Fruit fly (Drosophila melanogaster) whole organism, embryonic: ENCODE data around the gene CG4597.

ENCODE experiments used
- Atf-2 ChIP-seq: fragments of 200-800 bp; sonication (Bioruptor generic); optimal IDR thresholded peaks from 2 replicates; lab custom pipeline; 2016; ENCODE audit warnings: missing biosample characterization, missing genetic modification characterization
- BEAF-32 ChIP-seq: fragments of 200-800 bp; sonication (Bioruptor generic); optimal IDR thresholded peaks from 3 replicates; lab custom pipeline; 2017; ENCODE audit warnings: missing biosample characterization, missing genetic modification characterization, mild to moderate bottlenecking, moderate library complexity, missing genetic modification reagents
- Bgb ChIP-seq: fragments of 200-800 bp; sonication (Bioruptor generic); IDR thresholded peaks from 2 replicates; pipeline ENCODE4 v1.3.6; 2022; ENCODE audit warnings: missing biosample characterization, missing genetic modification characterization; ENCODE audit not compliant: partially characterized antibody
- CG11504 ChIP-seq: fragments of 200-800 bp; sonication (Bioruptor generic); optimal IDR thresholded peaks from 3 replicates; lab custom pipeline; 2019; ENCODE audit warnings: missing biosample characterization, mild to moderate bottlenecking, missing genetic modification characterization, moderate library complexity
- CG12769 ChIP-seq: fragments of 200-800 bp; sonication (Bioruptor generic); optimal IDR thresholded peaks from 2 replicates; lab custom pipeline; 2019; ENCODE audit warnings: missing biosample characterization, mild to moderate bottlenecking, missing genetic modification characterization, moderate library complexity
- CG1647 ChIP-seq: fragments of 200-800 bp; sonication (Bioruptor generic); optimal IDR thresholded peaks from 3 replicates; lab custom pipeline; 2016; ENCODE audit warnings: missing biosample characterization, missing genetic modification characterization
- CG17186 ChIP-seq: fragments of 200-800 bp; sonication (Bioruptor generic); optimal IDR thresholded peaks from 3 replicates; lab custom pipeline; 2017; ENCODE audit warnings: missing biosample characterization, missing genetic modification reagents, missing genetic modification characterization
- CG2116 ChIP-seq: fragments of 200-800 bp; sonication (Bioruptor generic); optimal IDR thresholded peaks from 3 replicates; lab custom pipeline; 2018; ENCODE audit warnings: missing biosample characterization, mild to moderate bottlenecking, missing genetic modification characterization
- CG3065 ChIP-seq: fragments of 200-800 bp; sonication (Bioruptor generic); optimal IDR thresholded peaks from 2 replicates; lab custom pipeline; 2016; ENCODE audit warnings: missing biosample characterization, missing genetic modification characterization
- CG34224 ChIP-seq: fragments of 200-800 bp; sonication (Bioruptor generic); IDR thresholded peaks from 3 replicates; pipeline ENCODE4 v1.3.6; 2022; ENCODE audit warnings: missing biosample characterization, missing genetic modification characterization; ENCODE audit not compliant: partially characterized antibody
- CG4360 ChIP-seq: fragments of 200-800 bp; sonication (Bioruptor generic); IDR thresholded peaks from 2 replicates; pipeline ENCODE4 v1.3.6; 2022; ENCODE audit warnings: missing biosample characterization, missing genetic modification characterization
- CG4820 ChIP-seq: fragments of 200-800 bp; sonication (Bioruptor generic); optimal IDR thresholded peaks from 3 replicates; lab custom pipeline; 2016; ENCODE audit warnings: missing biosample characterization, missing genetic modification characterization
- CG5180 ChIP-seq: fragments of 200-800 bp; sonication (Bioruptor generic); optimal IDR thresholded peaks from 3 replicates; lab custom pipeline; 2017; ENCODE audit warnings: missing biosample characterization, missing genetic modification characterization, mild to moderate bottlenecking, moderate library complexity, missing genetic modification reagents
- CG6175 ChIP-seq: fragments of 200-800 bp; sonication (Bioruptor generic); IDR thresholded peaks from 3 replicates; pipeline ENCODE4 v1.3.6; 2022; ENCODE audit warnings: missing biosample characterization, missing genetic modification characterization
- CG6689 ChIP-seq: fragments of 200-800 bp; sonication (Bioruptor generic); IDR thresholded peaks from 2 replicates; pipeline ENCODE4 v1.3.6; 2022; ENCODE audit warnings: missing biosample characterization, missing genetic modification characterization
- CG8478 ChIP-seq: fragments of >200 bp; optimal IDR thresholded peaks from 2 replicates; lab custom pipeline; 2018
- CG8944 ChIP-seq: fragments of 200-800 bp; sonication (Bioruptor generic); optimal IDR thresholded peaks from 3 replicates; lab custom pipeline; 2016; ENCODE audit warnings: missing biosample characterization, missing genetic modification characterization
- D ChIP-seq, 2 experiments: fragments of 200-800 bp in 1 of 2; fragments of >200 bp in 1 of 2; sonication (Bioruptor generic) in 1 of 2; optimal IDR thresholded peaks; 2 replicates in 1 of 2; 3 replicates in 1 of 2; lab custom pipeline; 2017; ENCODE audit warnings: mild to moderate bottlenecking in 1 of 2, missing biosample characterization in 1 of 2, missing genetic modification characterization in 1 of 2, missing genetic modification reagents in 1 of 2
- Drgx ChIP-seq: fragments of 200-800 bp; sonication (Bioruptor generic); IDR thresholded peaks from 2 replicates; pipeline ENCODE4 v1.3.6; 2022; ENCODE audit warnings: missing biosample characterization, missing genetic modification characterization
- H2.0 ChIP-seq: fragments of 200-800 bp; sonication (Bioruptor generic); IDR thresholded peaks from 2 replicates; pipeline ENCODE4 v1.3.6; 2022; ENCODE audit warnings: missing biosample characterization, missing genetic modification characterization
- Opbp ChIP-seq: fragments of 200-800 bp; sonication (Bioruptor generic); IDR thresholded peaks from 3 replicates; pipeline ENCODE4 v1.3.6; 2022; ENCODE audit warnings: missing biosample characterization, missing genetic modification characterization; ENCODE audit not compliant: partially characterized antibody
- Pdp1 ChIP-seq, 2 experiments: fragments of 200-800 bp; sonication (Bioruptor generic); optimal IDR thresholded peaks; 3 replicates each; lab custom pipeline; 2016; ENCODE audit warnings: missing biosample characterization in 2 of 2, missing genetic modification characterization in 2 of 2, mild to moderate bottlenecking in 1 of 2, moderate library complexity in 1 of 2
- Sox100B ChIP-seq: fragments of 200-800 bp; sonication (Bioruptor generic); optimal IDR thresholded peaks from 3 replicates; lab custom pipeline; 2018; ENCODE audit warnings: missing biosample characterization, mild to moderate bottlenecking, missing genetic modification characterization
- Ssrp ChIP-seq: fragments of 200-800 bp; sonication (Bioruptor generic); optimal IDR thresholded peaks from 2 replicates; lab custom pipeline; 2018; ENCODE audit warnings: missing biosample characterization, mild to moderate bottlenecking, missing genetic modification characterization, moderate library complexity
- Stat92E ChIP-seq, 3 experiments: fragments of >200 bp in 2 of 3; fragments of 200-800 bp in 1 of 3; sonication (Bioruptor generic) in 1 of 3; optimal IDR thresholded peaks; 2 replicates each; lab custom pipeline; 2017 to 2019; ENCODE audit warnings: missing biosample characterization in 3 of 3, missing genetic modification characterization in 3 of 3, mild to moderate bottlenecking in 1 of 3, moderate library complexity in 1 of 3
- Tbp ChIP-seq: fragments of >200 bp; optimal IDR thresholded peaks from 2 replicates; lab custom pipeline; 2018; ENCODE audit warnings: missing biosample characterization, missing genetic modification characterization
- Trl ChIP-seq, 3 experiments: fragments of >200 bp in 2 of 3; fragments of 200-800 bp in 1 of 3; sonication (Bioruptor generic) in 1 of 3; optimal IDR thresholded peaks; 2 replicates in 1 of 3; 3 replicates in 2 of 3; lab custom pipeline; 2016 to 2017; ENCODE audit warnings: missing biosample characterization in 1 of 3, missing genetic modification characterization in 1 of 3
- Vsx1 ChIP-seq: fragments of 200-800 bp; sonication (Bioruptor generic); optimal IDR thresholded peaks from 2 replicates; lab custom pipeline; 2017; ENCODE audit warnings: missing biosample characterization, mild to moderate bottlenecking, missing genetic modification characterization, missing genetic modification reagents
- ac ChIP-seq: fragments of 200-800 bp; sonication (Bioruptor generic); optimal IDR thresholded peaks from 3 replicates; lab custom pipeline; 2017; ENCODE audit warnings: missing biosample characterization, mild to moderate bottlenecking, missing genetic modification characterization
- bigmax ChIP-seq: fragments of 200-800 bp; sonication (Bioruptor generic); optimal IDR thresholded peaks from 2 replicates; lab custom pipeline; 2018; ENCODE audit warnings: missing biosample characterization, mild to moderate bottlenecking, missing genetic modification characterization
- btn ChIP-seq: fragments of 200-800 bp; sonication (Bioruptor generic); optimal IDR thresholded peaks from 2 replicates; lab custom pipeline; 2016; ENCODE audit warnings: missing biosample characterization, missing genetic modification characterization
- chinmo ChIP-seq: fragments of 200-800 bp; sonication (Bioruptor generic); IDR thresholded peaks from 4 replicates; pipeline ENCODE4 v1.3.6; 2022; ENCODE audit warnings: missing biosample characterization, missing genetic modification characterization; ENCODE audit not compliant: partially characterized antibody
- esg ChIP-seq: fragments of 200-800 bp; sonication (Bioruptor generic); conservative IDR thresholded peaks from 2 replicates; pipeline ENCODE4 v1.3.6; 2022; ENCODE audit warnings: missing biosample characterization, missing genetic modification characterization
- ewg ChIP-seq: fragments of 200-800 bp; sonication (Bioruptor generic); optimal IDR thresholded peaks from 3 replicates; lab custom pipeline; 2017; ENCODE audit warnings: mild to moderate bottlenecking, missing biosample characterization, missing genetic modification reagents, missing genetic modification characterization
- eyg ChIP-seq: fragments of 200-800 bp; sonication (Bioruptor generic); optimal IDR thresholded peaks from 3 replicates; lab custom pipeline; 2016; ENCODE audit warnings: missing biosample characterization, missing genetic modification characterization
- gfzf ChIP-seq: fragments of 200-800 bp; sonication (Bioruptor generic); optimal IDR thresholded peaks from 2 replicates; lab custom pipeline; 2016; ENCODE audit warnings: missing biosample characterization, mild to moderate bottlenecking, missing genetic modification characterization, moderate library complexity
- ham ChIP-seq: fragments of 200-800 bp; sonication (Bioruptor generic); IDR thresholded peaks from 2 replicates; pipeline ENCODE4 v1.3.6; 2022; ENCODE audit warnings: missing biosample characterization, missing genetic modification characterization
- kah ChIP-seq: fragments of 200-800 bp; sonication (Bioruptor generic); optimal IDR thresholded peaks from 2 replicates; lab custom pipeline; 2018; ENCODE audit warnings: missing biosample characterization, mild to moderate bottlenecking, missing genetic modification characterization
- mirr ChIP-seq: fragments of 200-800 bp; sonication (Bioruptor generic); optimal IDR thresholded peaks from 3 replicates; lab custom pipeline; 2018; ENCODE audit warnings: missing biosample characterization, mild to moderate bottlenecking, missing genetic modification characterization
- onecut ChIP-seq: fragments of 200-800 bp; sonication (Bioruptor generic); IDR thresholded peaks from 2 replicates; pipeline ENCODE4 v1.3.6; 2022; ENCODE audit warnings: missing biosample characterization, missing genetic modification characterization
- p53 ChIP-seq: fragments of 200-800 bp; sonication (Bioruptor generic); optimal IDR thresholded peaks from 2 replicates; lab custom pipeline; 2016; ENCODE audit warnings: missing biosample characterization, missing genetic modification characterization
- sim ChIP-seq: fragments of 200-800 bp; sonication (Bioruptor generic); IDR thresholded peaks from 2 replicates; pipeline ENCODE4 v1.3.6; 2022; ENCODE audit warnings: missing biosample characterization, missing genetic modification characterization
- sima ChIP-seq: fragments of 200-800 bp; sonication (Bioruptor generic); optimal IDR thresholded peaks from 2 replicates; lab custom pipeline; 2016; ENCODE audit warnings: missing biosample characterization, missing genetic modification characterization
- ssp ChIP-seq: fragments of 200-800 bp; sonication (Bioruptor generic); IDR thresholded peaks from 2 replicates; pipeline ENCODE4 v1.3.6; 2022; ENCODE audit warnings: missing biosample characterization, missing genetic modification characterization
- stc ChIP-seq: fragments of 200-800 bp; sonication (Bioruptor generic); IDR thresholded peaks from 2 replicates; pipeline ENCODE4 v1.3.6; 2022; ENCODE audit warnings: missing biosample characterization, missing genetic modification characterization
- stwl ChIP-seq: fragments of 200-800 bp; sonication (Bioruptor generic); optimal IDR thresholded peaks from 3 replicates; lab custom pipeline; 2018; ENCODE audit warnings: missing biosample characterization, mild to moderate bottlenecking, missing genetic modification characterization, moderate library complexity
- tin ChIP-seq: fragments of 200-800 bp; sonication (Bioruptor generic); optimal IDR thresholded peaks from 3 replicates; lab custom pipeline; 2016; ENCODE audit warnings: missing biosample characterization, missing genetic modification characterization
- toy ChIP-seq: fragments of 200-800 bp; sonication (Bioruptor generic); IDR thresholded peaks from 2 replicates; pipeline ENCODE4 v1.3.6; 2022; ENCODE audit warnings: missing biosample characterization, missing genetic modification characterization
- tx ChIP-seq: fragments of 200-800 bp; sonication (Bioruptor generic); optimal IDR thresholded peaks from 2 replicates; lab custom pipeline; 2016; ENCODE audit warnings: missing biosample characterization, missing genetic modification characterization
- zf30C ChIP-seq: fragments of 200-800 bp; sonication (Bioruptor generic); optimal IDR thresholded peaks from 3 replicates; lab custom pipeline; 2018; ENCODE audit warnings: missing biosample characterization, mild to moderate bottlenecking, missing genetic modification characterization

The CG4597 gene

dm6 chr3L:5152354-5152806 is 23.1 kb downstream of the CG4597 start, which contains the start of the genes Gen and Srp54k (continued):
- TF ChIP-seq CG6689, result peak; percentile 59
- no peak for TF ChIP-seq Sox100B (GFP tag; lab: Kevin White, UChicago)
- no peak for TF ChIP-seq CG8478
- TF ChIP-seq toy (GFP tag; lab: Robert Waterston, UW), result no peak
- no peak for TF ChIP-seq CG8944
- TF ChIP-seq CG6175 (GFP tag; lab: Robert Waterston, UW), result no peak
- TF ChIP-seq sima (GFP tag; lab: Kevin White, UChicago), result no peak
- no peak for TF ChIP-seq CG12769
- no peak for TF ChIP-seq CG5180 (GFP tag; lab: Kevin White, UChicago)
- TF ChIP-seq CG17186 (GFP tag; lab: Kevin White, UChicago), result no peak
- peak; percentile 2 for TF ChIP-seq Ssrp (tag; lab: Kevin White, UChicago)
- TF ChIP-seq CG11504 (tag; lab: Kevin White, UChicago), result no peak
- TF ChIP-seq onecut (GFP tag; lab: Robert Waterston, UW), result peak; percentile 34; the same call in 1 of the 2 replicates
- 0 out of 2 replicates have a peak, but pooled peaks have one; percentile 6 for TF ChIP-seq H2.0 (GFP tag; lab: Robert Waterston, UW)
- TF ChIP-seq Pdp1 (GFP tag; optimal IDR thresholded peaks at IDR 0.05; lab: Kevin White, UChicago), result no peak
- no peak for TF ChIP-seq btn (GFP tag; lab: Kevin White, UChicago)
- peak; percentile 69 for TF ChIP-seq stwl (tag; lab: Kevin White, UChicago)
- TF ChIP-seq Atf-2, result no peak
- no peak for TF ChIP-seq kah (GFP tag; lab: Kevin White, UChicago)
- no peak for TF ChIP-seq Tbp (GFP tag; lab: Kevin White, UChicago)
- peak; percentile 79 for TF ChIP-seq ssp (GFP tag; lab: Robert Waterston, UW)
- TF ChIP-seq gfzf (GFP tag; lab: Kevin White, UChicago), result no peak
- no peak for TF ChIP-seq sim (GFP tag; lab: Robert Waterston, UW)
- TF ChIP-seq stc, result no peak
- peak; percentile 35; the same call in 1 of the 2 replicates for TF ChIP-seq Bgb (GFP tag; lab: Robert Waterston, UW)
- TF ChIP-seq CG2116, result peak; percentile 35
- no peak for TF ChIP-seq Vsx1 (GFP tag; lab: Kevin White, UChicago)
- no peak for TF ChIP-seq bigmax (GFP tag; lab: Kevin White, UChicago)
- TF ChIP-seq Stat92E (GFP tag; optimal IDR thresholded peaks at IDR 0.05; lab: Kevin White, UChicago), result no peak
- TF ChIP-seq Trl (optimal IDR thresholded peaks at IDR 0.05; lab: Kevin White, UChicago), result no peak
- no peak for TF ChIP-seq Trl (GFP tag; optimal IDR thresholded peaks at IDR 0.05; lab: Kevin White, UChicago)
- no peak for TF ChIP-seq ewg (GFP tag; lab: Kevin White, UChicago)
- no peak for TF ChIP-seq tx (GFP tag; lab: Kevin White, UChicago)
- no peak for TF ChIP-seq esg (GFP tag; lab: Robert Waterston, UW)
- no peak for TF ChIP-seq tin
- no peak for TF ChIP-seq CG4360 (GFP tag; lab: Robert Waterston, UW)
- no peak for TF ChIP-seq chinmo (GFP tag; lab: Robert Waterston, UW)
- TF ChIP-seq eyg (GFP tag; lab: Kevin White, UChicago), result no peak
- peak; percentile 62 for TF ChIP-seq Opbp
- TF ChIP-seq ham (GFP tag; lab: Robert Waterston, UW), result no peak
- TF ChIP-seq BEAF-32 (GFP tag; lab: Kevin White, UChicago), result peak; percentile 46
- no peak for TF ChIP-seq Drgx (GFP tag; lab: Robert Waterston, UW)
- TF ChIP-seq mirr (GFP tag; lab: Kevin White, UChicago), result no peak
- TF ChIP-seq CG4820 (GFP tag; lab: Kevin White, UChicago), result no peak
- TF ChIP-seq p53, result no peak
- no peak for TF ChIP-seq CG34224
- no peak for TF ChIP-seq zf30C (GFP tag; lab: Kevin White, UChicago)
- TF ChIP-seq D (optimal IDR thresholded peaks at IDR 0.05; lab: Kevin White, UChicago), result no peak
- TF ChIP-seq D (GFP tag; optimal IDR thresholded peaks at IDR 0.05; lab: Kevin White, UChicago), result no peak
- TF ChIP-seq CG1647 (GFP tag; lab: Kevin White, UChicago), result no peak
- TF ChIP-seq CG3065, result no peak
- no peak for TF ChIP-seq ac (GFP tag; lab: Kevin White, UChicago)
